Worm (Caenorhabditis elegans): ENCODE measurements around the gene npp-10.
A peak's percentile ranks its signal among the peaks of the same experiment; 100 is the strongest.

The npp-10 gene

DNA sequence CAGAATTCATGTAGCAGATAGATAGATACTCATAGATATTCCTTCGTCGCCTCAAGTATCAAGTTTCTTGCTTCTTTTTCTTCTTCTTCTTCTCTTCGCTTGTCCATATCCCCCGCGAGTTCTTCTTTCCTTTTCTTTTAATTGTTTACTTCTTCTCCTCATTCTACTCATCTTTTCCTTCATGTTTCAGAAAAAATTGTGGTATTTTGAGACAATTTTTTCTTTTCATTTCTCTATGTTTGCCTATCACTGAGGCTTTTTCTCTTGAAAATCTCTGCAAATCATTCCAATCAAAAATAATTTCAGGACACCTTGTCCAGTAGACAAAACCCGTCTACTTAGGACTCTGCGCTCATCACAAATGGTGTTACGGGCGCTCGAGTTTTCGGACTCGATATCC, 26.4 kb downstream of the npp-10 start, which contains the start of gene T04C9.1:
Gene T04C9.1 (plus strand): TSS at position 301 of the 400 bp plus-strand sequence.
- TF ChIP-seq hlh-12 (tag; optimal IDR thresholded peaks at IDR 0.05): no peak
- no peak for TF ChIP-seq Y95B8A.8 (GFP tag; IDR thresholded peaks at IDR 0.05)

DNA sequence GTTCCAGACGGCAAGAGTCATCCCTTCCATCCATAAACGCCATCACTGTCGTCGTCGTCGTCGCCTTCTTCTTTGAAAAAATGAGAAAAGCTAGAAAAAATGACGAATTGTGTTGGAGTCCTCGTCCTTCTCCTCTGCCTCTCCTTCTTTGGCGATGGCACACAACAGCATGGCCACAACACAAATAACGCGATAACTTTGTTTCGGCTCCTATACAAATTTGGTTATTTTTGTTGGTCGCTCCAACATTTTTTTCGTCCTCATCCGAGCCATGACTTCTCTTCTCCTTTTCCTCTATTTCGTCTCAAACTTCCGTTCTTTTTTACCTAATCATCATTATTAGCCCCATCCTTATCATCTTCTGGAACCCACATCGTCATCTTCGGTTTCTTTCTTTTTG, 27.3 kb downstream of the npp-10 start:
- TF ChIP-seq lin-54 (GFP tag; optimal IDR thresholded peaks at IDR 0.05) (no peak), sdz-38 (tag; optimal IDR thresholded peaks at IDR 0.05) (no peak), aptf-3 (GFP tag; IDR thresholded peaks at IDR 0.05) (no peak), ets-4 (GFP tag; optimal IDR thresholded peaks at IDR 0.05) (no peak), zfh-2 (GFP tag; conservative IDR thresholded peaks at IDR 0.05) (no peak), let-526 (GFP tag; IDR thresholded peaks at IDR 0.05) (no peak), ztf-6 (GFP tag; IDR thresholded peaks at IDR 0.05) (no peak), egl-44 (GFP tag; IDR thresholded peaks at IDR 0.05) (no peak), ceh-79 (tag; optimal IDR thresholded peaks at IDR 0.05) (no peak), snpc-4 (GFP tag; optimal IDR thresholded peaks at IDR 0.05) (no peak), snpc-4 (tag; optimal IDR thresholded peaks at IDR 0.05) (no peak), lin-40 (tag; optimal IDR thresholded peaks at IDR 0.05) (no peak), hrde-1 (tag; optimal IDR thresholded peaks at IDR 0.05; ENCODE audit: borderline replicate concordance) (no peak), nhr-90 (tag; optimal IDR thresholded peaks at IDR 0.05) (no peak)

DNA sequence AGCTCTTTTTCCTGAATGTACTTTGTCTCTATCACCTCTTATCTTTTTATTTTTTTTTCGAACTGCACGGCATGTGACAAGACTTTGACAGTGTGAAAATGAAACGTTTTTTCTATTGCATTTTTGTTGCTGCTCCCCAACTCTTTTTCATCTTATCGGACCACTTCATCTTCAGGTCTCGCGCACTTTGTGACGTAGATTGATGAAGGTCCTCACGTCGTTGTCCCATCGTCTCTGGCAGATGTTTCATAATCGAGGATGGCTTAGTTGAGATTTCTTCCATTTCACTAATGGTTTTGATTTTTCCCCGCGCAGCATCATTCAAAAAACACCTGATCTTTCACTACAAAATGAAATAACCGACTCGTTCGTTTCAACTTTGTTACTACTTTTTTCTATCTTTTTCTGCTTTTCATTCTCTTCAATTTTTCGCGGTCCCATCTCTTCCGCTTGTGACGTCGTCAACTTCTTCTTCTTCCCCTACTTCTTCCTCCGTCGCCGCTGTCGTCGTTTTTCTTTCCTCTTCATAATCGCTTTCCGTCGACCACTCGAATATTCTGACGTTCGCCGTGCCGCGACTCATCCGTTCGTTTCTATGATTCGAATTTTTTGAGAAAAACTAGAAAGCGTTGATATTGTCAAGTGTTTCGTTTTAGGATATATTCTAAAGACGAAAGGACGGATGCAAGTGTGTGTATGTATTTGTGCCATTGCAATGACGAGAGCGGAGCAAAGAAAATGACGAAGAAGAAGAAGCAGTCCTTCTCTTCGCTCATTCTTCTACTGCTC, 28.0 kb downstream of the npp-10 start, which contains the start of gene T04C9.2:
Gene T04C9.2 (plus strand): TSS at position 739 of the 789 bp plus-strand sequence.
- TF ChIP-seq ceh-79 (tag; optimal IDR thresholded peaks at IDR 0.05) (no peak), K12H6.12 (tag; optimal IDR thresholded peaks at IDR 0.05) (no peak), zim-3 (tag; optimal IDR thresholded peaks at IDR 0.05) (no peak), let-607 (tag; optimal IDR thresholded peaks at IDR 0.05) (peak in 1 of 2 experiments; percentile 29), ceh-91 (GFP tag; IDR thresholded peaks at IDR 0.05) (no peak), die-1 (tag; optimal IDR thresholded peaks at IDR 0.05) (no peak), B0261.1 (tag; optimal IDR thresholded peaks at IDR 0.05) (no peak), nfyb-1 (GFP tag; IDR thresholded peaks at IDR 0.05) (no peak), ztf-18 (tag; optimal IDR thresholded peaks at IDR 0.05) (no peak), K11D2.4 (GFP tag; IDR thresholded peaks at IDR 0.05) (no peak), lir-1 (GFP tag; conservative IDR thresholded peaks at IDR 0.05) (no peak), cebp-1 (GFP tag; IDR thresholded peaks at IDR 0.05) (no peak), cebp-1 (tag; optimal IDR thresholded peaks at IDR 0.05) (peak; percentile 44), athp-1 (tag; optimal IDR thresholded peaks at IDR 0.05) (no peak), ZK185.1 (tag; optimal IDR thresholded peaks at IDR 0.05; ENCODE audit: poor library complexity, severe bottlenecking) (no peak), B0035.1 (tag; optimal IDR thresholded peaks at IDR 0.05) (no peak), hmg-20 (GFP tag; IDR thresholded peaks at IDR 0.05) (no peak), tbp1 (GFP tag; optimal IDR thresholded peaks at IDR 0.05) (no peak), nhr-80 (tag; optimal IDR thresholded peaks at IDR 0.05) (peak; percentile 45)

DNA sequence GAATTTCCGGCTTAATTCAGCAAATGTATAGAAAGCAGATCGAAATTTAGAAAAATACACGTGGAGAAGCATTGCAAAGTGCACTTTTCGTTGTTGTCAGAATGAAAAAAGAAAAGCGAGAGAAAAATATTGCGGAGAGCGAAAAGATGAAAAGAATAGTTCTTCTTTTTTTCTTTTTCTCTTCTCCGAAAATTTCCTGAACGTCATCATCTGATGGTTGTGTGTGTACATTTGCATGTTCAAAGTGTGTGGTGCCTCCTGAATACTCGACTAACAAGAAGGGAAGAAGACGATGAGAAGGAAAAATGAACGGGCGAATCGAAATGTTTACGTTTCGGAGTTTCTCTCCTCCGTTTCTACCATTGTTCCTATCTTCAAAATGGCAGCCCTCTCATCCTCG, 29.3 kb downstream of the npp-10 start:
- no peak for TF ChIP-seq somi-1 (GFP tag; optimal IDR thresholded peaks at IDR 0.05)
- TF ChIP-seq F10E7.11 (tag; optimal IDR thresholded peaks at IDR 0.05): no peak
- no peak for TF ChIP-seq repo-1 (tag; optimal IDR thresholded peaks at IDR 0.05)
- no peak for TF ChIP-seq mcd-1 (GFP tag; IDR thresholded peaks at IDR 0.05)
- TF ChIP-seq ztf-28 (GFP tag; IDR thresholded peaks at IDR 0.05): no peak
- no peak for TF ChIP-seq snpc-4 (GFP tag; optimal IDR thresholded peaks at IDR 0.05)
- no peak for TF ChIP-seq snpc-4 (tag; optimal IDR thresholded peaks at IDR 0.05)
- no peak for TF ChIP-seq akir-1 (GFP tag; optimal IDR thresholded peaks at IDR 0.05)
- no peak for TF ChIP-seq ZK185.1 (tag; optimal IDR thresholded peaks at IDR 0.05; ENCODE audit: poor library complexity, severe bottlenecking)
- no peak for TF ChIP-seq madf-8 (GFP tag; conservative IDR thresholded peaks at IDR 0.05)
- TF ChIP-seq ceh-91 (GFP tag; IDR thresholded peaks at IDR 0.05): no peak
- no peak for TF ChIP-seq attf-5 (GFP tag; optimal IDR thresholded peaks at IDR 0.05)
- no peak for TF ChIP-seq attf-6 (GFP tag; IDR thresholded peaks at IDR 0.05)
- TF ChIP-seq Y79H2A.3 (GFP tag; conservative IDR thresholded peaks at IDR 0.05): no peak
- TF ChIP-seq cebp-1 (GFP tag; IDR thresholded peaks at IDR 0.05): no peak
- no peak for TF ChIP-seq cebp-1 (tag; optimal IDR thresholded peaks at IDR 0.05)

All from whole organism, young adult.